Worm (Caenorhabditis elegans): Measurements from ENCODE around the gene F11A5.16.

The F11A5.16 gene

ce11 chrV:16182918-16183317 is 27.8 kb upstream of the F11A5.16 start, which contains the start of gene srh-277:
TSS of gene srh-277 (plus strand) at chrV:16183218.
- no peak for TF ChIP-seq fkh-2 (tag; optimal IDR thresholded peaks at IDR 0.05)
- no peak for TF ChIP-seq fkh-10 (GFP tag; optimal IDR thresholded peaks at IDR 0.05)
- TF ChIP-seq pha-4 (tag; optimal IDR thresholded peaks at IDR 0.05) = no peak
- no peak for TF ChIP-seq zag-1 (tag; optimal IDR thresholded peaks at IDR 0.05)
- TF ChIP-seq nhr-43 (tag; optimal IDR thresholded peaks at IDR 0.05; ENCODE audit: poor library complexity, severe bottlenecking) = no peak
- TF ChIP-seq unc-62 (GFP tag; optimal IDR thresholded peaks at IDR 0.05) = no peak
- no peak for TF ChIP-seq snpc-4 (tag; optimal IDR thresholded peaks at IDR 0.05)
- no peak for TF ChIP-seq ceh-82 (tag; optimal IDR thresholded peaks at IDR 0.05)
- no peak for TF ChIP-seq mdl-1 (tag; optimal IDR thresholded peaks at IDR 0.05)

DNA sequence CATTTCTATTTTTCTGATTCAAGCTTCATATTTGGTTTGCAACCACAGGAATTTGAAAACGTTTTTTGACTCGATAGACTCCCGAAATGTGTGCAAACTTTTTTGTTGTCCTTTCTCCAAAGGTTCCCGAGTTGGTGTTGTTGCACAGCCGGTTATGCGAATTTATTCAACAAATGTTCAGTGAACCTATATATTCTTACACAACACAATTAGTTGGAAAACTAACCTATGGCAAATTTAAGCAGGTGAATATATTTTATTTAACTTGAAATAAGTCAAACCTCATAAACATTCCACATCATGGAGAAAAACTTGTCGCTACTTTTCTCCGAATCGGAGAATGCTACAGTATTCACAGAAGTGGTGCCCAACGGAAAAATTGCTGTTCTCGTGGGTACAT is 27.4 kb upstream of the F11A5.16 start, which contains the start of gene srz-14:
Gene srz-14, plus strand, starts transcription at position 301 of the 400 bp plus-strand sequence.
- TF ChIP-seq lin-39 (tag; optimal IDR thresholded peaks at IDR 0.05) = no peak
- no peak for TF ChIP-seq fos-1 (tag; optimal IDR thresholded peaks at IDR 0.05)
- TF ChIP-seq fkh-2 (tag; optimal IDR thresholded peaks at IDR 0.05) = no peak
- TF ChIP-seq nhr-43 (tag; optimal IDR thresholded peaks at IDR 0.05; ENCODE audit: poor library complexity, severe bottlenecking) = no peak
- TF ChIP-seq egl-5 (tag; optimal IDR thresholded peaks at IDR 0.05) = no peak
- TF ChIP-seq lsy-12 (tag; optimal IDR thresholded peaks at IDR 0.05) = no peak

DNA sequence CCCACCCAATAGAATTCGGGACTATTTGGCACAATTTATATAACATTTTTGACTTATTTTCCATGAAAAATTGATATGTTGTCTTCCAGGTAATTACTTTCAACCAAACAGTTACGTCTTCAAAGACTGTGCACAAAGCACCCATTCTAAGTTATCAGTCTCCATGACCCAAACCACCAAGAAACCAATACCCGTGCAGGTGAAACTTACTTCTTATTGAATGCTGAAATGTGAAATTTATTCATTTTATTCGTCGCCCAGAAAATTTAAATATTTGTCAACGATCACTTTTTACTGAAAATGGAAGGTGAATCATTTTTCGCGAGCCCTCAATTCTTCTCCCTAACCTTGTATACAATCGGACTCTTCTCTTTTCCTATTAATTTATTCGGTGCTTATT is 20.3 kb upstream of the F11A5.16 start, which contains the start of gene srh-281:
Gene srh-281, plus strand, starts transcription at position 301 of the 400 bp plus-strand sequence.
- no peak for TF ChIP-seq tbx-2 (tag; optimal IDR thresholded peaks at IDR 0.05)

ce11 chrV:16192114-16192513 is 18.6 kb upstream of the F11A5.16 start, which contains the start of gene srh-279:
TSS of gene srh-279 (plus strand) at chrV:16192414.
- TF ChIP-seq egl-27 (tag; optimal IDR thresholded peaks at IDR 0.05) = no peak
- no peak for TF ChIP-seq nhr-67 (tag; optimal IDR thresholded peaks at IDR 0.05)
- TF ChIP-seq nhr-11 (tag; optimal IDR thresholded peaks at IDR 0.05) = no peak
- TF ChIP-seq aly-2 (tag; optimal IDR thresholded peaks at IDR 0.05) = no peak
- no peak for TF ChIP-seq lsy-12 (tag; optimal IDR thresholded peaks at IDR 0.05)
- no peak for TF ChIP-seq tbx-2 (tag; optimal IDR thresholded peaks at IDR 0.05)
- TF ChIP-seq ztf-4 (tag; optimal IDR thresholded peaks at IDR 0.05) = no peak
- TF ChIP-seq pqm-1 (tag; optimal IDR thresholded peaks at IDR 0.05) = no peak

DNA sequence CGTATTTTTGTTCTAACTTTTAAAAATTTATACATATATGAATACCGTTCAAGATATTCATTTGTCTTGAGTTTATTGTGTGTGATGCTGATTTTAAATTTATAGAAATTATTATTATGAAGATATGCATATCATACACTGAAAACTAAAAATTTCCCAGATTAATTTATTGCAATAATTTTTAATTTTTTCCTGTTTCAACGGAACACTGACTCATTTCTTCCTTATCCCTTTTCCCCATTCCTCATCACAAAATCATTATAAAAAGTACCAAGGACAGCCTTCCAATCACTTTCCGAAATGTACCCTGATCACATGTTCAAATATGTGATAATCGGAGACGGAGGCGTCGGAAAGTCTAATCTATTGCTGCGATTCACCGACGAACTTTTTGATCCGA is 16.1 kb upstream of the F11A5.16 start, which contains the start of gene rabr-4:
Gene rabr-4, plus strand, starts transcription at position 301 of the 400 bp plus-strand sequence.
- TF ChIP-seq egl-27 (tag; optimal IDR thresholded peaks at IDR 0.05) = no peak
- TF ChIP-seq fkh-10 (GFP tag; optimal IDR thresholded peaks at IDR 0.05) = no peak
- TF ChIP-seq fkh-2 (tag; optimal IDR thresholded peaks at IDR 0.05) = no peak
- TF ChIP-seq nhr-43 (tag; optimal IDR thresholded peaks at IDR 0.05; ENCODE audit: poor library complexity, severe bottlenecking) = no peak
- no peak for TF ChIP-seq fos-1 (tag; optimal IDR thresholded peaks at IDR 0.05)
- no peak for TF ChIP-seq elt-3 (tag; optimal IDR thresholded peaks at IDR 0.05)
- no peak for TF ChIP-seq lin-15B (tag; optimal IDR thresholded peaks at IDR 0.05)
- TF ChIP-seq mdl-1 (tag; optimal IDR thresholded peaks at IDR 0.05) = no peak
- TF ChIP-seq egl-5 (tag; optimal IDR thresholded peaks at IDR 0.05) = no peak

DNA sequence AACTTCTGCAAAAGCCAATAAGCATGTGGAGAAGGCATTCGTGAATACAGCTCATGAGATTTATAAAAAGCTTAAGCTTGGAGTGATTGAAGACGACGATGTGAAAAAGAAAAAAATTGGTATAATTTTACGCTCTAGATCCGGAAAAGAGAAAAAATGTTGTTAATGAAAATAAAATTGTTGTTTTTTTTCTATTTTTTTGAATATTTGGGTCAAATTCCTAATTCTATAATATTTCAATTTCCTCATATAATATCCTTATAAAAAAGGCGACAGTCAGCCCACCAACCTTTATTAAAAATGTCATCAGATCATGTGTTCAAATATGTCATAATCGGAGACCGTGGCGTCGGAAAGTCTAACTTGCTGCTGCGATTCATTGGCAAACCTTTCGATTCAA is 15.4 kb upstream of the F11A5.16 start, which contains the start of gene rabr-3:
Gene rabr-3, plus strand, starts transcription at position 301 of the 400 bp plus-strand sequence.
- TF ChIP-seq nhr-76 (tag; optimal IDR thresholded peaks at IDR 0.05) = no peak
- TF ChIP-seq nhr-11 (tag; optimal IDR thresholded peaks at IDR 0.05) = no peak

- TF ChIP-seq nhr-76 (tag; optimal IDR thresholded peaks at IDR 0.05) (no peak), nhr-28 (tag; optimal IDR thresholded peaks at IDR 0.05) (no peak), ztf-11 (tag; optimal IDR thresholded peaks at IDR 0.05) (no peak)
These were observed 12.7 kb upstream of the F11A5.16 start, which contains the start of gene F11A5.5 for ce11 chrV:16198016-16198415. TSS of gene F11A5.5 (plus strand) at chrV:16198316.

DNA sequence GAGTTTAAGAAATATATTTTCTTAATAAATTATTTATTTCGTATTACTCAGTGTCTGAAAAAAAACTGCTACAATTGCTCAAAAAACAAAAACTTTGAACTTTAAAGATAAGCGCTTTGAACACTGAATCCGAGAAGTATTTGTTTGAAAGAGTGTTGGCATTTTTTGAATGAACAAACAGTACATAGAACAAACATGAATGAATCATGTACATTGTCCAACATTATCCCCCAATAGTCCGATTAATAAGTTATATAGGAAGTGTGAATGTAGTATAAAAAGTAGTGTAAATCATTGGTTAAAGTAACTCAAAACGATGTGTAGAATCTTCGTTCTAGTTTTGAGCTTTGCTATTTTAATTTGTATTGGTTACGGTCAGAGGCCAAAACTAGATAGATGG is 9.0 kb upstream of the F11A5.16 start, which contains the start of gene F11A5.17:
Gene F11A5.17, plus strand, starts transcription at position 301 of the 400 bp plus-strand sequence.
- no peak for TF ChIP-seq mdl-1 (tag; optimal IDR thresholded peaks at IDR 0.05)
- TF ChIP-seq ztf-11 (tag; optimal IDR thresholded peaks at IDR 0.05) = no peak
- TF ChIP-seq egl-5 (tag; optimal IDR thresholded peaks at IDR 0.05) = no peak
- no peak for TF ChIP-seq unc-39 (tag; optimal IDR thresholded peaks at IDR 0.05)

Measured in whole organism, L3 larva.